Fruit fly (Drosophila melanogaster) whole organism, embryonic: ENCODE results near the gene Asator.
A peak's percentile ranks its signal among the peaks of the same experiment; 100 is the strongest.

Experiments
- BEAF-32 ChIP-seq: fragments of 200-800 bp; sonication (Bioruptor generic); optimal IDR thresholded peaks from 3 replicates; lab custom pipeline; 2017; ENCODE audit warnings: missing biosample characterization, missing genetic modification characterization, mild to moderate bottlenecking, moderate library complexity, missing genetic modification reagents
- CG1024 ChIP-seq: fragments of 200-800 bp; sonication (Bioruptor generic); IDR thresholded peaks from 2 replicates; pipeline ENCODE4 v1.3.6; 2022; ENCODE audit warnings: missing biosample characterization, missing genetic modification characterization
- CG10431 ChIP-seq: fragments of 200-800 bp; sonication (Bioruptor generic); optimal IDR thresholded peaks from 3 replicates; lab custom pipeline; 2018; ENCODE audit warnings: missing biosample characterization, mild to moderate bottlenecking, missing genetic modification characterization
- CG10543 ChIP-seq: fragments of 200-800 bp; sonication (Bioruptor generic); optimal IDR thresholded peaks from 3 replicates; lab custom pipeline; 2017; ENCODE audit warnings: missing biosample characterization, mild to moderate bottlenecking, missing genetic modification characterization, moderate library complexity
- CG12071 ChIP-seq: fragments of 200-800 bp; sonication (Bioruptor generic); optimal IDR thresholded peaks from 3 replicates; lab custom pipeline; 2018; ENCODE audit warnings: missing biosample characterization, mild to moderate bottlenecking, missing genetic modification characterization
- CG12236 ChIP-seq: fragments of 200-800 bp; sonication (Bioruptor generic); optimal IDR thresholded peaks from 2 replicates; lab custom pipeline; 2016; ENCODE audit warnings: missing biosample characterization, missing genetic modification characterization
- CG12659 ChIP-seq: fragments of 200-800 bp; sonication (Bioruptor generic); optimal IDR thresholded peaks from 3 replicates; lab custom pipeline; 2017; ENCODE audit warnings: mild to moderate bottlenecking, missing biosample characterization, missing genetic modification reagents, missing genetic modification characterization
- CG12942 ChIP-seq: fragments of 200-800 bp; sonication (Bioruptor generic); optimal IDR thresholded peaks from 3 replicates; lab custom pipeline; 2016; ENCODE audit warnings: missing biosample characterization, missing genetic modification characterization
- CG13894 ChIP-seq: fragments of 200-800 bp; sonication (Bioruptor generic); optimal IDR thresholded peaks from 3 replicates; lab custom pipeline; 2018; ENCODE audit warnings: missing biosample characterization, mild to moderate bottlenecking, missing genetic modification characterization, moderate library complexity
- CG15601 ChIP-seq: fragments of 200-800 bp; sonication (Bioruptor generic); optimal IDR thresholded peaks from 3 replicates; lab custom pipeline; 2019; ENCODE audit warnings: missing biosample characterization, mild to moderate bottlenecking, missing genetic modification characterization, moderate library complexity
- CG15696 ChIP-seq: fragments of 200-800 bp; sonication (Bioruptor generic); optimal IDR thresholded peaks from 2 replicates; lab custom pipeline; 2019; ENCODE audit warnings: missing biosample characterization, mild to moderate bottlenecking, missing genetic modification characterization, moderate library complexity
- CG17328 ChIP-seq: fragments of 200-800 bp; sonication (Bioruptor generic); IDR thresholded peaks from 2 replicates; pipeline ENCODE4 v1.3.6; 2022; ENCODE audit warnings: missing biosample characterization, missing genetic modification characterization
- CG17361 ChIP-seq: fragments of 200-800 bp; sonication (Bioruptor generic); IDR thresholded peaks from 3 replicates; pipeline ENCODE4 v1.3.6; 2022; ENCODE audit warnings: missing biosample characterization, missing genetic modification characterization
- CG17385 ChIP-seq: fragments of 200-800 bp; sonication (Bioruptor generic); optimal IDR thresholded peaks from 3 replicates; lab custom pipeline; 2018; ENCODE audit warnings: missing biosample characterization, mild to moderate bottlenecking, missing genetic modification characterization
- CG1832 ChIP-seq: fragments of 200-800 bp; sonication (Bioruptor generic); optimal IDR thresholded peaks from 2 replicates; lab custom pipeline; 2017; ENCODE audit warnings: missing biosample characterization, mild to moderate bottlenecking, missing genetic modification characterization, inconsistent platforms
- CG18764 ChIP-seq: fragments of 200-800 bp; sonication (Bioruptor generic); optimal IDR thresholded peaks from 3 replicates; lab custom pipeline; 2016; ENCODE audit warnings: missing biosample characterization, missing genetic modification characterization
- CG34422 ChIP-seq: fragments of 200-800 bp; sonication (Bioruptor generic); IDR thresholded peaks from 3 replicates; pipeline ENCODE4 v1.3.6; 2022; ENCODE audit warnings: missing biosample characterization, missing genetic modification characterization
- CG4360 ChIP-seq: fragments of 200-800 bp; sonication (Bioruptor generic); IDR thresholded peaks from 2 replicates; pipeline ENCODE4 v1.3.6; 2022; ENCODE audit warnings: missing biosample characterization, missing genetic modification characterization
- CG6254 ChIP-seq: fragments of 200-800 bp; sonication (Bioruptor generic); optimal IDR thresholded peaks from 3 replicates; lab custom pipeline; 2017; ENCODE audit warnings: mild to moderate bottlenecking, missing biosample characterization, missing genetic modification reagents, missing genetic modification characterization
- CG6765 ChIP-seq: fragments of 200-800 bp; sonication (Bioruptor generic); optimal IDR thresholded peaks from 3 replicates; lab custom pipeline; 2017; ENCODE audit warnings: missing biosample characterization, mild to moderate bottlenecking, missing genetic modification characterization
- CG7357 ChIP-seq: fragments of 200-800 bp; sonication (Bioruptor generic); IDR thresholded peaks from 3 replicates; pipeline ENCODE4 v1.3.6; 2022; ENCODE audit warnings: missing biosample characterization, missing genetic modification characterization
- CoRest ChIP-seq: fragments of 200-800 bp; sonication (Bioruptor generic); optimal IDR thresholded peaks from 3 replicates; lab custom pipeline; 2018; ENCODE audit warnings: missing biosample characterization, mild to moderate bottlenecking, missing genetic modification characterization, moderate library complexity
- Ets97D ChIP-seq: fragments of 200-800 bp; sonication (Bioruptor generic); optimal IDR thresholded peaks from 3 replicates; lab custom pipeline; 2016; ENCODE audit warnings: missing biosample characterization, missing genetic modification characterization
- Fer3 ChIP-seq: fragments of 200-800 bp; sonication (Bioruptor generic); optimal IDR thresholded peaks from 2 replicates; lab custom pipeline; 2018; ENCODE audit warnings: missing biosample characterization, mild to moderate bottlenecking, missing genetic modification characterization, moderate library complexity
- Hr39 ChIP-seq: fragments of >200 bp; optimal IDR thresholded peaks from 2 replicates; lab custom pipeline; 2017
- MTF-1 ChIP-seq: fragments of 200-800 bp; sonication (Bioruptor generic); optimal IDR thresholded peaks from 2 replicates; lab custom pipeline; 2018; ENCODE audit warnings: missing biosample characterization, mild to moderate bottlenecking, missing genetic modification characterization, borderline replicate concordance
- Myb ChIP-seq: fragments of 200-800 bp; sonication (Bioruptor generic); optimal IDR thresholded peaks from 2 replicates; lab custom pipeline; 2016; ENCODE audit warnings: missing biosample characterization, missing genetic modification characterization
- Scr ChIP-seq: fragments of 200-800 bp; sonication (Bioruptor generic); IDR thresholded peaks from 2 replicates; pipeline ENCODE4 v1.3.6; 2022; ENCODE audit warnings: missing biosample characterization, missing genetic modification characterization; ENCODE audit not compliant: partially characterized antibody
- Sox100B ChIP-seq: fragments of 200-800 bp; sonication (Bioruptor generic); optimal IDR thresholded peaks from 3 replicates; lab custom pipeline; 2018; ENCODE audit warnings: missing biosample characterization, mild to moderate bottlenecking, missing genetic modification characterization
- Ssrp ChIP-seq: fragments of 200-800 bp; sonication (Bioruptor generic); optimal IDR thresholded peaks from 2 replicates; lab custom pipeline; 2018; ENCODE audit warnings: missing biosample characterization, mild to moderate bottlenecking, missing genetic modification characterization, moderate library complexity
- Trl ChIP-seq, 3 experiments: fragments of >200 bp in 2 of 3; fragments of 200-800 bp in 1 of 3; sonication (Bioruptor generic) in 1 of 3; optimal IDR thresholded peaks; 2 replicates in 1 of 3; 3 replicates in 2 of 3; lab custom pipeline; 2016 to 2017; ENCODE audit warnings: missing biosample characterization in 1 of 3, missing genetic modification characterization in 1 of 3
- YL-1 ChIP-seq: fragments of 200-800 bp; sonication (Bioruptor generic); optimal IDR thresholded peaks from 3 replicates; lab custom pipeline; 2017; ENCODE audit warnings: missing biosample characterization, mild to moderate bottlenecking, missing genetic modification characterization
- cg ChIP-seq: fragments of 200-800 bp; sonication (Bioruptor generic); optimal IDR thresholded peaks from 3 replicates; lab custom pipeline; 2019; ENCODE audit warnings: missing biosample characterization, mild to moderate bottlenecking, missing genetic modification characterization, moderate library complexity
- fu2 ChIP-seq: fragments of 200-800 bp; sonication (Bioruptor generic); optimal IDR thresholded peaks from 2 replicates; lab custom pipeline; 2016; ENCODE audit warnings: missing biosample characterization, missing genetic modification characterization
- gcm ChIP-seq: fragments of 200-800 bp; sonication (Bioruptor generic); optimal IDR thresholded peaks from 2 replicates; lab custom pipeline; 2019; ENCODE audit warnings: missing biosample characterization, mild to moderate bottlenecking, missing genetic modification characterization, moderate library complexity
- gem ChIP-seq: fragments of 200-800 bp; sonication (Bioruptor generic); optimal IDR thresholded peaks from 2 replicates; lab custom pipeline; 2019; ENCODE audit warnings: missing biosample characterization, mild to moderate bottlenecking, missing genetic modification characterization, moderate library complexity
- gsb ChIP-seq: fragments of 200-800 bp; sonication (Bioruptor generic); IDR thresholded peaks from 2 replicates; pipeline ENCODE4 v1.3.6; 2022; ENCODE audit warnings: missing biosample characterization, missing genetic modification characterization
- ind ChIP-seq: fragments of 200-800 bp; sonication (Bioruptor generic); optimal IDR thresholded peaks from 3 replicates; lab custom pipeline; 2016; ENCODE audit warnings: missing biosample characterization, missing genetic modification characterization
- nerfin-1 ChIP-seq: fragments of 200-800 bp; sonication (Bioruptor generic); optimal IDR thresholded peaks from 3 replicates; lab custom pipeline; 2019; ENCODE audit warnings: missing biosample characterization, mild to moderate bottlenecking, missing genetic modification characterization, moderate library complexity
- oc ChIP-seq: fragments of 200-800 bp; sonication (Bioruptor generic); optimal IDR thresholded peaks from 2 replicates; lab custom pipeline; 2018; ENCODE audit warnings: missing biosample characterization, mild to moderate bottlenecking, missing genetic modification characterization, moderate library complexity
- phol ChIP-seq: fragments of 200-800 bp; sonication (Bioruptor generic); optimal IDR thresholded peaks from 3 replicates; lab custom pipeline; 2018; ENCODE audit warnings: missing biosample characterization, mild to moderate bottlenecking, missing genetic modification characterization, moderate library complexity
- repo ChIP-seq: fragments of 200-800 bp; sonication (Bioruptor generic); optimal IDR thresholded peaks from 2 replicates; lab custom pipeline; 2016; ENCODE audit warnings: missing biosample characterization, missing genetic modification characterization
- row ChIP-seq: fragments of 200-800 bp; sonication (Bioruptor generic); IDR thresholded peaks from 3 replicates; pipeline ENCODE4 v1.3.6; 2022; ENCODE audit warnings: missing biosample characterization, missing genetic modification characterization
- schlank ChIP-seq: fragments of 200-800 bp; sonication (Bioruptor generic); optimal IDR thresholded peaks from 2 replicates; lab custom pipeline; 2018; ENCODE audit warnings: missing biosample characterization, mild to moderate bottlenecking, missing genetic modification characterization
- ssp ChIP-seq: fragments of 200-800 bp; sonication (Bioruptor generic); IDR thresholded peaks from 2 replicates; pipeline ENCODE4 v1.3.6; 2022; ENCODE audit warnings: missing biosample characterization, missing genetic modification characterization
- stwl ChIP-seq: fragments of 200-800 bp; sonication (Bioruptor generic); optimal IDR thresholded peaks from 3 replicates; lab custom pipeline; 2018; ENCODE audit warnings: missing biosample characterization, mild to moderate bottlenecking, missing genetic modification characterization, moderate library complexity
- ttk ChIP-seq: fragments of 200-800 bp; sonication (Bioruptor generic); IDR thresholded peaks from 2 replicates; pipeline ENCODE4 v2.1.2; 2022; ENCODE audit warnings: missing biosample characterization, missing genetic modification characterization
- unc-4 ChIP-seq: fragments of 200-800 bp; sonication (Bioruptor generic); IDR thresholded peaks from 2 replicates; pipeline ENCODE4 v1.3.6; 2022; ENCODE audit warnings: missing biosample characterization, missing genetic modification characterization; ENCODE audit not compliant: partially characterized antibody
- zfh1 ChIP-seq: fragments of 200-800 bp; sonication (Bioruptor generic); IDR thresholded peaks from 3 replicates; pipeline ENCODE4 v1.3.6; 2022; ENCODE audit warnings: missing biosample characterization, missing genetic modification characterization
- zfh2 ChIP-seq: fragments of 200-800 bp; sonication (Bioruptor generic); optimal IDR thresholded peaks from 2 replicates; lab custom pipeline; 2016; ENCODE audit warnings: missing biosample characterization, missing genetic modification characterization

Gene Asator

DNA sequence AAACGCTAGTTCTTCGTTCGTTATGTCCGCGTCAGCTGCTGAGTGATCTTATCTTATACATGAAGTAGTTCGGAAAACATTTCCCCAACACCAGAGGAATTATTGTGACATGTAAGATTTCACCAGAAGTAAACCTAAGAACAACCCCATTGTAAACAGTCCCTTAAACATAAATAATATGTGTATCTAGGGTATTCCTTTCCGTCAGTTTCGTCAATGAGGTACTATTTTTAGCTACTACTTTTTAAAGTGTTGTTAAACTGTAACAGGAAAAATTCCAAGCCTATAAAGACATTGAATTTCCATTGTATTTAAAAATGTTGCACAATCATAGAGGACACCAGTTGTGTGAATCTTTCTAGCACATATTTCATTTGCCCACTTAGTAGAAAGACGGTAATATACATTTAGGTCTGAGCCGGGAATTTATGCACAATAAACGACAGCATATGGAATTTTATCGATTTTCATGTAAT lies 6.1 kb downstream of the Asator start:
- TF ChIP-seq CG17328 (GFP tag; lab: Robert Waterston, UW): no peak
- TF ChIP-seq CG1024 (GFP tag; lab: Robert Waterston, UW): peak; percentile 86
- no peak for TF ChIP-seq CG6254 (GFP tag; lab: Kevin White, UChicago)
- TF ChIP-seq zfh1: no peak
- no peak for TF ChIP-seq CG12942 (GFP tag; lab: Kevin White, UChicago)
- TF ChIP-seq CG1832 (GFP tag; lab: Kevin White, UChicago): no peak
- no peak for TF ChIP-seq Myb (GFP tag; lab: Kevin White, UChicago)
- TF ChIP-seq Scr (GFP tag; lab: Robert Waterston, UW): 0 out of 2 replicates have a peak, but pooled peaks have one; percentile 11
- no peak for TF ChIP-seq ind (GFP tag; lab: Kevin White, UChicago)
- no peak for TF ChIP-seq CG6765
- TF ChIP-seq CG34422 (GFP tag; lab: Robert Waterston, UW): no peak
- no peak for TF ChIP-seq CG17361 (GFP tag; lab: Robert Waterston, UW)
- no peak for TF ChIP-seq CG18764
- peak; percentile 10 for TF ChIP-seq phol
- no peak for TF ChIP-seq CG12236
- TF ChIP-seq Fer3 (tag; lab: Kevin White, UChicago): no peak
- no peak for TF ChIP-seq Trl (optimal IDR thresholded peaks at IDR 0.05; lab: Kevin White, UChicago)
- TF ChIP-seq Trl (GFP tag; optimal IDR thresholded peaks at IDR 0.05; lab: Kevin White, UChicago): no peak
- TF ChIP-seq YL-1 (GFP tag; lab: Kevin White, UChicago): peak; percentile 21
- no peak for TF ChIP-seq schlank
- peak; percentile 38 for TF ChIP-seq CG13894 (tag; lab: Kevin White, UChicago)
- TF ChIP-seq gcm (GFP tag; lab: Kevin White, UChicago): no peak
- TF ChIP-seq repo (GFP tag; lab: Kevin White, UChicago): no peak
- TF ChIP-seq CG10431 (GFP tag; lab: Kevin White, UChicago): peak; percentile 69
- no peak for TF ChIP-seq oc
- TF ChIP-seq CG4360 (GFP tag; lab: Robert Waterston, UW): no peak
- TF ChIP-seq CG17385: peak; percentile 32
- TF ChIP-seq Sox100B: no peak
- no peak for TF ChIP-seq unc-4 (GFP tag; lab: Robert Waterston, UW)
- no peak for TF ChIP-seq CG10543 (GFP tag; lab: Kevin White, UChicago)
- no peak for TF ChIP-seq cg (GFP tag; lab: Kevin White, UChicago)
- no peak for TF ChIP-seq gsb
- TF ChIP-seq ttk (GFP tag; lab: Robert Waterston, UW): no peak
- TF ChIP-seq CG7357 (GFP tag; lab: Robert Waterston, UW): no peak; the same call in 2 of the 3 replicates
- no peak for TF ChIP-seq fu2 (GFP tag; lab: Kevin White, UChicago)
- TF ChIP-seq CG15696 (tag; lab: Kevin White, UChicago): peak; percentile 21
- TF ChIP-seq CG12659 (GFP tag; lab: Kevin White, UChicago): peak; percentile 37
- TF ChIP-seq Ets97D (GFP tag; lab: Kevin White, UChicago): no peak
- TF ChIP-seq gem (tag; lab: Kevin White, UChicago): peak; percentile 5
- TF ChIP-seq CoRest (tag; lab: Kevin White, UChicago): peak; percentile 43
- TF ChIP-seq Ssrp (tag; lab: Kevin White, UChicago): no peak
- TF ChIP-seq stwl (tag; lab: Kevin White, UChicago): peak; percentile 80
- peak; percentile 20 for TF ChIP-seq CG15601 (tag; lab: Kevin White, UChicago)
- TF ChIP-seq ssp (GFP tag; lab: Robert Waterston, UW): peak; percentile 85
- peak; percentile 28 for TF ChIP-seq BEAF-32 (GFP tag; lab: Kevin White, UChicago)
- TF ChIP-seq nerfin-1 (tag; lab: Kevin White, UChicago): peak; percentile 20
- peak; percentile 6 for TF ChIP-seq zfh2 (GFP tag; lab: Kevin White, UChicago)
- TF ChIP-seq CG12071 (GFP tag; lab: Kevin White, UChicago): no peak
- TF ChIP-seq MTF-1 (GFP tag; lab: Kevin White, UChicago): no peak
- no peak for TF ChIP-seq Hr39
- TF ChIP-seq row: peak; percentile 77
